Worm (Caenorhabditis elegans) whole organism, early embryonic: ENCODE results near the gene ptr-8.

Source experiments
- B0310.2 ChIP-seq: sonication (generic microtip); optimal IDR thresholded peaks from 2 replicates; lab custom pipeline; 2016; ENCODE audit warnings: mild to moderate bottlenecking, missing genetic modification characterization, missing compliant biosample characterization
- F13C5.2 ChIP-seq: sonication (generic microtip); optimal IDR thresholded peaks from 2 replicates; lab custom pipeline; 2017; ENCODE audit warnings: mild to moderate bottlenecking, missing genetic modification characterization, inconsistent platforms, missing compliant biosample characterization
- aly-1 ChIP-seq: sonication (generic microtip); optimal IDR thresholded peaks from 2 replicates; lab custom pipeline; 2016; ENCODE audit warnings: missing genetic modification characterization, missing compliant biosample characterization
- ama-1 ChIP-seq: fragments of 150-350 bp; optimal IDR thresholded peaks from 2 replicates; lab custom pipeline; 2014
- ceh-13 ChIP-seq: fragments of 200-800 bp; sonication (Bioruptor generic); optimal IDR thresholded peaks from 2 replicates; lab custom pipeline; 2018; ENCODE audit warnings: mild to moderate bottlenecking, missing genetic modification characterization, missing compliant biosample characterization
- ets-7 ChIP-seq: sonication (generic microtip); optimal IDR thresholded peaks from 2 replicates; lab custom pipeline; 2016; ENCODE audit warnings: missing genotype, missing genetic modification characterization, missing compliant biosample characterization
- hmg-4 ChIP-seq: fragments of 200-800 bp; sonication (Bioruptor generic); optimal IDR thresholded peaks from 2 replicates; lab custom pipeline; 2018; ENCODE audit warnings: mild to moderate bottlenecking, missing genetic modification characterization, missing compliant biosample characterization
- hnd-1 ChIP-seq: sonication (generic microtip); optimal IDR thresholded peaks from 2 replicates; lab custom pipeline; 2016; ENCODE audit warnings: missing genetic modification characterization, missing compliant biosample characterization
- scrt-1 ChIP-seq: fragments of 200-800 bp; sonication (Bioruptor generic); IDR thresholded peaks from 2 replicates; pipeline ENCODE4 v1.3.6; 2022; ENCODE audit warnings: missing genetic modification characterization, missing compliant biosample characterization
- tbx-11 ChIP-seq: fragments of 200-800 bp; sonication (Bioruptor generic); IDR thresholded peaks from 2 replicates; pipeline ENCODE4 v1.3.6; 2022; ENCODE audit warnings: missing genetic modification characterization, missing compliant biosample characterization
- tbx-37 ChIP-seq: fragments of 200-800 bp; sonication (Bioruptor generic); conservative IDR thresholded peaks from 2 replicates; pipeline ENCODE4 v1.3.6; 2022; ENCODE audit warnings: missing genetic modification reagents, missing genetic modification characterization, missing compliant biosample characterization

- no peak for TF ChIP-seq tbx-11 (GFP tag; lab: Robert Waterston, UW)
- no peak for TF ChIP-seq ceh-13 (GFP tag; lab: Kevin White, UChicago)
- TF ChIP-seq B0310.2, result no peak
- TF ChIP-seq scrt-1 (GFP tag; lab: Robert Waterston, UW), result no peak
- TF ChIP-seq hmg-4 (GFP tag; lab: Kevin White, UChicago), result no peak
- no peak for TF ChIP-seq ama-1
- TF ChIP-seq aly-1 (tag; lab: Kevin White, UChicago), result no peak
- no peak for TF ChIP-seq F13C5.2 (tag; lab: Kevin White, UChicago)
- no peak for TF ChIP-seq tbx-37 (GFP tag; lab: Robert Waterston, UW)
- no peak for TF ChIP-seq ets-7 (tag; lab: Kevin White, UChicago)
- TF ChIP-seq hnd-1 (tag; lab: Kevin White, UChicago), result no peak
Observed at ce11 chrII:10880625-10881024, 8.5 kb upstream of the ptr-8 start, which contains the start of gene lurp-1.
